Worm (Caenorhabditis elegans) whole organism, L1 larva: ENCODE results near the gene brp-1.

Source experiments
- blmp-1 ChIP-seq: fragments of 150-350 bp; optimal IDR thresholded peaks from 2 replicates; lab custom pipeline; 2014; ENCODE audit warnings: missing biosample characterization, missing genetic modification characterization
- efl-1 ChIP-seq, 4 experiments: fragments of 150-350 bp; optimal IDR thresholded peaks in 3 of 4; peaks in 1 of 4; 1 replicate in 1 of 4; 2 replicates in 3 of 4; lab custom pipeline; 2014; ENCODE audit warnings: missing biosample characterization in 2 of 4, missing genetic modification characterization in 2 of 4, missing genetic modification reagents in 2 of 4
- jun-1 ChIP-seq: fragments of 150-350 bp; optimal IDR thresholded peaks from 2 replicates; lab custom pipeline; 2014; ENCODE audit warnings: missing biosample characterization, missing genetic modification reagents, missing genetic modification characterization
- nhr-11 ChIP-seq: fragments of 150-350 bp; optimal IDR thresholded peaks from 2 replicates; lab custom pipeline; 2014; ENCODE audit warnings: missing biosample characterization, missing genetic modification characterization
- nhr-237 ChIP-seq: fragments of 150-350 bp; optimal IDR thresholded peaks from 2 replicates; lab custom pipeline; 2014; ENCODE audit warnings: missing biosample characterization, missing genetic modification characterization
- nhr-76 ChIP-seq: sonication (generic microtip); optimal IDR thresholded peaks from 2 replicates; lab custom pipeline; 2017; ENCODE audit warnings: missing biosample characterization, missing genetic modification characterization
- nhr-90 ChIP-seq: sonication (generic microtip); optimal IDR thresholded peaks from 2 replicates; lab custom pipeline; 2016; ENCODE audit warnings: mild to moderate bottlenecking, missing genetic modification characterization, missing compliant biosample characterization; ENCODE audit not compliant: poor library complexity
- pqm-1 ChIP-seq: sonication (generic microtip); optimal IDR thresholded peaks from 3 replicates; lab custom pipeline; 2017; ENCODE audit warnings: missing biosample characterization, missing genetic modification characterization
- swsn-7 ChIP-seq: sonication (generic microtip); optimal IDR thresholded peaks from 2 replicates; lab custom pipeline; 2016; ENCODE audit warnings: missing genetic modification characterization, missing compliant biosample characterization
- zag-1 ChIP-seq: fragments of 150-350 bp; optimal IDR thresholded peaks from 2 replicates; lab custom pipeline; 2014; ENCODE audit warnings: missing biosample characterization, missing genetic modification characterization

- TF ChIP-seq jun-1 (tag; lab: Kevin White, UChicago) (no peak), nhr-76 (tag; lab: Kevin White, UChicago) (no peak), nhr-11 (tag; lab: Kevin White, UChicago) (no peak), blmp-1 (tag; lab: Kevin White, UChicago) (no peak), pqm-1 (no peak), zag-1 (tag; lab: Kevin White, UChicago) (no peak), nhr-90 (tag; lab: Kevin White, UChicago) (no peak), efl-1 (optimal IDR thresholded peaks at IDR 0.05; lab: Kevin White, UChicago) (no peak), efl-1 (GFP tag; optimal IDR thresholded peaks at IDR 0.05 in 1 of 2; lab: Kevin White, UChicago) (no peak), nhr-237 (tag; lab: Kevin White, UChicago) (no peak), swsn-7 (tag; lab: Kevin White, UChicago) (no peak)
Measured at ce11 chrIII:12037217-12037616, 16.9 kb downstream of the brp-1 start.
